Fruit fly (Drosophila melanogaster) whole organism, embryonic: ENCODE results near the gene CG31549.

Experiments used
- CG17612 ChIP-seq: fragments of 200-800 bp; sonication (Bioruptor generic); IDR thresholded peaks from 2 replicates; pipeline ENCODE4 v1.3.6; 2022; ENCODE audit warnings: missing biosample characterization, missing genetic modification characterization
- Camta ChIP-seq: fragments of 200-800 bp; sonication (Bioruptor generic); optimal IDR thresholded peaks from 2 replicates; lab custom pipeline; 2016; ENCODE audit warnings: missing biosample characterization, missing genetic modification characterization
- Tbp ChIP-seq: fragments of >200 bp; optimal IDR thresholded peaks from 2 replicates; lab custom pipeline; 2018; ENCODE audit warnings: missing biosample characterization, missing genetic modification characterization

DNA sequence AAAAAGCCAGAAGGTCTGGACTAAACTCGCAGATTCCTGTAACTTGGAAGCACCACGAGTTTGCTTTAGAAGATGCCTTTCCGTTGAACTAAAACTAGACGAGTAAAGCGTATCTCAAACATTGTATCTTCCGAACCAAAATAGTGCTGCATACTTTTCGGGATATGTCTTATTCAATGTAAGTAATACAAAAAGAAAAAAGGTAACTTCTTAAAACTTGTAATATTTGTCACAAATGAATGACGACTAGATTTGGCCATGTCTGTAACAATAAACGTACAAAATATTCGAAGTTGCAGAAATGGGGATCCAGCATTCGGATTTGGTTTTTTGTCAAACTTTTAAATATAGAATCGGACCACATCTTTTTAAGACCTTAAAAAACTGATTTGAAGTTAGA, 37.1 kb upstream of the CG31549 start:
- no peak for TF ChIP-seq Camta
- no peak for TF ChIP-seq Tbp (GFP tag; lab: Kevin White, UChicago)
- no peak for TF ChIP-seq CG17612
